Worm (Caenorhabditis elegans) whole organism, young adult: ENCODE results near the gene fbxa-163.

Experiments
- B0336.3 ChIP-seq: fragments of 200-800 bp; sonication (Bioruptor generic); IDR thresholded peaks from 2 replicates; pipeline ENCODE4 v1.3.6; 2022; ENCODE audit warnings: missing genetic modification characterization, missing compliant biosample characterization
- ZK185.1 ChIP-seq: sonication (generic microtip); optimal IDR thresholded peaks from 2 replicates; lab custom pipeline; 2016; ENCODE audit warnings: mild to moderate bottlenecking, missing genetic modification characterization, missing compliant biosample characterization; ENCODE audit not compliant: poor library complexity, severe bottlenecking
- hlh-26 ChIP-seq: fragments of 200-800 bp; sonication (Bioruptor generic); conservative IDR thresholded peaks from 2 replicates; pipeline ENCODE4 v1.3.6; 2022; ENCODE audit warnings: missing genetic modification reagents, missing genetic modification characterization, missing compliant biosample characterization
- unc-62 ChIP-seq: fragments of 150-350 bp; optimal IDR thresholded peaks from 2 replicates; lab custom pipeline; 2014; ENCODE audit warnings: missing biosample characterization, missing genetic modification reagents, missing genetic modification characterization

DNA sequence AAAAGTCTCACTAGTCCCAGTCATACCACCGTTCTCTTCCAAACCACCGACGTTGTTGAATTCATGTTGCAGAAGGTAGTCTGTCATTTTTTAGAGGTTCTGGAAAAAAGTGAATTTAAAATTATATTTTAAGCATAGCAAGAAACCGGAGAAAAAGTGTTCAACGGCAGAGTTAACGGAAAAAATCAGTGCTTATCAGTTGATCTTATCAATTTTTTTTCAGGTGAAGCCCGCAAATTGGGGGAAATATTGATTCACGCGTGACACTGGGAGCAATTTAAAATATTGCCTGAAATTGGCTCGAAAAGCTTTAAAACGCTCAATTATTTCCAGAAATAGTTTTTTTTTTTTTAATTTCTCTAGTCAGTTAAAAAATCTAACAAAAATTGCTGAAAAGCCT lies 30.6 kb downstream of the fbxa-163 start, which contains the start of gene math-38:
- TF ChIP-seq hlh-26 (GFP tag; lab: Robert Waterston, UW) = no peak
- no peak for TF ChIP-seq ZK185.1 (tag; lab: Kevin White, UChicago)
- no peak for TF ChIP-seq unc-62 (GFP tag; lab: Kevin White, UChicago)
- TF ChIP-seq B0336.3 (GFP tag; lab: Robert Waterston, UW) = no peak
